Worm (Caenorhabditis elegans) whole organism, L4 larva: ENCODE data around the gene glr-8.

Experiments
- T26A8.4 ChIP-seq: fragments of 200-800 bp; sonication (Bioruptor generic); IDR thresholded peaks from 2 replicates; pipeline ENCODE4 v1.3.6; 2022; ENCODE audit warnings: missing genetic modification characterization, missing compliant biosample characterization
- ceh-44 ChIP-seq: fragments of 200-800 bp; sonication (Bioruptor generic); IDR thresholded peaks from 2 replicates; pipeline ENCODE4 v1.3.6; 2022; ENCODE audit warnings: missing genetic modification reagents, missing genetic modification characterization, missing compliant biosample characterization
- ceh-82 ChIP-seq: sonication (generic microtip); optimal IDR thresholded peaks from 2 replicates; lab custom pipeline; 2017; ENCODE audit warnings: missing biosample characterization, missing genetic modification characterization
- dpl-1 ChIP-seq: fragments of 150-350 bp; optimal IDR thresholded peaks from 2 replicates; lab custom pipeline; 2014; ENCODE audit warnings: missing biosample characterization, missing genetic modification reagents, missing genetic modification characterization
- egl-27 ChIP-seq: sonication (generic microtip); optimal IDR thresholded peaks from 3 replicates; lab custom pipeline; 2017; ENCODE audit warnings: missing biosample characterization, missing genetic modification reagents, missing genetic modification characterization
- fkh-10 ChIP-seq: fragments of 150-350 bp; optimal IDR thresholded peaks from 2 replicates; lab custom pipeline; 2014; ENCODE audit warnings: missing biosample characterization, missing genetic modification reagents, missing genetic modification characterization
- lin-15B ChIP-seq: fragments of 150-350 bp; sonication (generic microtip); optimal IDR thresholded peaks from 3 replicates; lab custom pipeline; 2014; ENCODE audit warnings: missing biosample characterization, missing genetic modification characterization
- lin-39 ChIP-seq: fragments of 150-350 bp; optimal IDR thresholded peaks from 2 replicates; lab custom pipeline; 2014; ENCODE audit warnings: missing biosample characterization, missing genetic modification reagents, missing genetic modification characterization
- lir-3 ChIP-seq: sonication (generic microtip); optimal IDR thresholded peaks from 2 replicates; lab custom pipeline; 2016; ENCODE audit warnings: mild to moderate bottlenecking, missing genetic modification characterization, missing compliant biosample characterization
- nhr-10 ChIP-seq: fragments of 150-350 bp; optimal IDR thresholded peaks from 2 replicates; lab custom pipeline; 2014; ENCODE audit warnings: missing biosample characterization, missing genetic modification characterization
- nhr-111 ChIP-seq: fragments of 200-800 bp; sonication (Bioruptor generic); optimal IDR thresholded peaks from 2 replicates; lab custom pipeline; 2018; ENCODE audit warnings: mild to moderate bottlenecking, missing genetic modification characterization, missing compliant biosample characterization
- zag-1 ChIP-seq: fragments of 150-350 bp; optimal IDR thresholded peaks from 2 replicates; lab custom pipeline; 2014; ENCODE audit warnings: missing biosample characterization, missing genetic modification characterization

DNA sequence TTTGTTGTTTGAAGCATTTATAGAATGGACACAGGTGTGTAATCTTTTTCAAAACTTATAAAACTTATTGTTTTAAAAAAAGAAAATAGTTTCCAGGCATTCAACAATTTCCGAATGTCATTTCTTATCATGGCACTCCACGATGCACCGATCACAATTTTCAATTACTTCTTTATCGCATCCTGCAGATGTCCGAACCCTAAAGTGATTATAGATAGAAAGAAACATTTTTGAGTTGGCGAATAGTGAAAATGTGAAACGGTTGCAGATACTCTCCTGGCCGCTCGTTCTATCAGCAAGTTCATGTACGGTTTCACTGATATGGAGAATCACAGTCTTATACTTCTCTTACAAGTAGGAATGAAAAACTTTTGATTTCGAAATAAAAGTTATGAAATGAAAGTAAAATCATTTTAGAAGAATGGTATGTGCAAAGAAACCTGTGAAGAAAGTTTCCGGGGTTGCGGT is 42.8 kb upstream of the glr-8 start, which contains the start of gene C15B12.2:
- TF ChIP-seq lin-15B (tag; lab: Kevin White, UChicago), result no peak
- TF ChIP-seq ceh-82 (tag; lab: Kevin White, UChicago), result no peak
- TF ChIP-seq nhr-10 (tag; lab: Kevin White, UChicago), result no peak
- no peak for TF ChIP-seq T26A8.4 (GFP tag; lab: Robert Waterston, UW)
- TF ChIP-seq lin-39 (tag; lab: Kevin White, UChicago), result no peak
- no peak for TF ChIP-seq dpl-1 (GFP tag; lab: Kevin White, UChicago)
- no peak for TF ChIP-seq fkh-10
- TF ChIP-seq egl-27 (tag; lab: Kevin White, UChicago), result no peak
- TF ChIP-seq lir-3, result no peak
- no peak for TF ChIP-seq zag-1
- TF ChIP-seq nhr-111, result no peak
- TF ChIP-seq ceh-44 (GFP tag; lab: Robert Waterston, UW), result no peak
